Fruit fly (Drosophila melanogaster) S2 (cell line): Measurements from ENCODE around the gene Osi19.
A peak's percentile ranks its signal among the peaks of the same experiment; 100 is the strongest.

ENCODE experiments used
- CG8478 ChIP-seq: fragments of >200 bp; optimal IDR thresholded peaks from 2 replicates; lab custom pipeline; 2018
- CTCF ChIP-seq, 2 experiments: fragments of >200 bp; optimal IDR thresholded peaks; 2 replicates each; lab custom pipeline; 2018

Gene Osi19

dm6 chr3R:6368100-6368499, 32.9 kb downstream of the Osi19 start, which contains the start of gene CG42724:
Gene CG42724 (minus strand): TSS chr3R:6368288.
- TF ChIP-seq CG8478 (lab: Kevin White, UChicago), result no peak
- peak in 1 of 2 experiments; percentile 9 for TF ChIP-seq CTCF (optimal IDR thresholded peaks at IDR 0.05; lab: Kevin White, UChicago)

- TF ChIP-seq CTCF (optimal IDR thresholded peaks at IDR 0.05; lab: Kevin White, UChicago) (peak in 1 of 2 experiments; percentile 18), CG8478 (lab: Kevin White, UChicago) (no peak)
These were observed 33.5 kb downstream of the Osi19 start, which contains the start of gene CG10286 for dm6 chr3R:6368550-6369238. Gene CG10286 (plus strand): TSS chr3R:6368965.

dm6 chr3R:6373512-6374306, 38.5 kb downstream of the Osi19 start:
- no peak for TF ChIP-seq CG8478 (lab: Kevin White, UChicago)
- no peak for TF ChIP-seq CTCF (optimal IDR thresholded peaks at IDR 0.05; lab: Kevin White, UChicago)

- no peak for TF ChIP-seq CTCF (optimal IDR thresholded peaks at IDR 0.05; lab: Kevin White, UChicago)
- TF ChIP-seq CG8478 (lab: Kevin White, UChicago), result no peak
These were observed 39.1 kb downstream of the Osi19 start, which contains the start of gene CG42564 for dm6 chr3R:6374307-6374574. Gene CG42564 (plus strand): TSS chr3R:6374475.

dm6 chr3R:6375944-6376343, 40.8 kb downstream of the Osi19 start, which contains the start of gene CRAT:
Gene CRAT (minus strand): TSS chr3R:6376044.
- no peak for TF ChIP-seq CTCF (optimal IDR thresholded peaks at IDR 0.05; lab: Kevin White, UChicago)
- no peak for TF ChIP-seq CG8478 (lab: Kevin White, UChicago)

dm6 chr3R:6377497-6377896, 42.3 kb downstream of the Osi19 start, which contains the start of gene CG42537:
Gene CG42537 (plus strand): TSS chr3R:6377797.
- TF ChIP-seq CTCF (optimal IDR thresholded peaks at IDR 0.05; lab: Kevin White, UChicago) (no peak), CG8478 (lab: Kevin White, UChicago) (no peak)

- TF ChIP-seq CTCF (optimal IDR thresholded peaks at IDR 0.05; lab: Kevin White, UChicago) (no peak), CG8478 (lab: Kevin White, UChicago) (no peak)
These were observed 45.0 kb downstream of the Osi19 start, which contains the start of the genes CG1024 and TfIIFalpha for dm6 chr3R:6380129-6380528. Gene CG1024 (minus strand): TSS chr3R:6380328. Gene TfIIFalpha (plus strand): TSS chr3R:6380467.

dm6 chr3R:6381784-6382183, 46.6 kb downstream of the Osi19 start:
- TF ChIP-seq CG8478 (lab: Kevin White, UChicago) (no peak), CTCF (optimal IDR thresholded peaks at IDR 0.05; lab: Kevin White, UChicago) (no peak)

dm6 chr3R:6382733-6383465, 47.7 kb downstream of the Osi19 start, which contains the start of gene gzl:
Gene gzl (plus strand): TSS chr3R:6382914.
- no peak for TF ChIP-seq CG8478 (lab: Kevin White, UChicago)
- TF ChIP-seq CTCF (optimal IDR thresholded peaks at IDR 0.05; lab: Kevin White, UChicago), result no peak

dm6 chr3R:6383466-6383769, 48.3 kb downstream of the Osi19 start:
- TF ChIP-seq CG8478 (lab: Kevin White, UChicago) (no peak), CTCF (optimal IDR thresholded peaks at IDR 0.05; lab: Kevin White, UChicago) (no peak)
